Fruit fly (Drosophila melanogaster): ENCODE measurements around the gene Cyp6a16.

Cyp6a16 gene

DNA sequence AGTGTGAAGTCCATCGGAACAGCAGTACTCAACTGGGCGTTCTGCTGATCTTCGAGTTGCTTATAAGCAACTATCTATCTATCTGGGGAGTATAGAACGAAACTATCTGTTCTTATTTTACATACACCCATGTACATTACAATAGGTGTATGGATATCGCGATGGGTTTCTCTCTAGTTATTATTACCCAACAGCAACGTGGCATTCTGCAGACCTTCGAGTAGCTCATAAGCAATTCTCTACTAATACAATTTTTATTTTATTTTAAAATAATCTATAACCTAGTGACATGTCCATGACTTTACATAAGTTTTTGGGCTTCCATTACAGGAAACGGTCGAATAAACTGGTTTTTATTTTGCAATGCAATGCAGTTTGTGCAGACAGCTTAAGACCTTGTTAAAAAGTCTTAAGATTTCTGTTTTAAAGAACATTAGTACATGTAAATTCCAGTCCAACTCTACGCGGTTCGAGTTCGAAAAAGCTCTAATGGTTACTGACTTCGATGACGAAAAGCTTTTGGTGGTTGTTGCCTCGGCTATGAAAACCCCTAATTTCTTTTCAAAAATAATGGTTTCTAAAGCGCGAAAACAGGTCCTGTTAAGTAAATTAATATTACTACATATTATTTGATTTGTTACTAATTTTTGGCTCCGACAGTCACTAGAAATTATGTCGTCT, at the start of gene Cyp6a16 (continued):
- TF ChIP-seq CG4404 (GFP tag; IDR thresholded peaks at IDR 0.05) (no peak), Hmx (GFP tag; optimal IDR thresholded peaks at IDR 0.05) (no peak), ab (GFP tag; optimal IDR thresholded peaks at IDR 0.05) (no peak), tll (GFP tag; optimal IDR thresholded peaks at IDR 0.05) (no peak), CG17612 (GFP tag; IDR thresholded peaks at IDR 0.05) (no peak), gt (GFP tag; IDR thresholded peaks at IDR 0.05) (no peak), Rfx (GFP tag; IDR thresholded peaks at IDR 0.05) (no peak), CG12769 (tag; optimal IDR thresholded peaks at IDR 0.05) (no peak), CG2712 (tag; optimal IDR thresholded peaks at IDR 0.05) (peak; percentile 34), CG2120 (GFP tag; optimal IDR thresholded peaks at IDR 0.05) (no peak), CG12391 (tag; optimal IDR thresholded peaks at IDR 0.05) (no peak), CG31365 (tag; optimal IDR thresholded peaks at IDR 0.05) (no peak), Dip2 (GFP tag; IDR thresholded peaks at IDR 0.05) (no peak), sens (GFP tag) (peak; percentile 78), Hr39 (optimal IDR thresholded peaks at IDR 0.05) (no peak), CG18011 (GFP tag; optimal IDR thresholded peaks at IDR 0.05) (no peak), peb (GFP tag; IDR thresholded peaks at IDR 0.05) (no peak), grn (GFP tag; optimal IDR thresholded peaks at IDR 0.05) (no peak), phol (tag; optimal IDR thresholded peaks at IDR 0.05) (peak; percentile 1), Ssrp (tag; optimal IDR thresholded peaks at IDR 0.05) (no peak), wek (GFP tag; optimal IDR thresholded peaks at IDR 0.05) (no peak), amos (GFP tag; IDR thresholded peaks at IDR 0.05; ENCODE audit: partially characterized antibody) (0 out of 2 replicates have a peak, but pooled peaks have one; percentile 33), Gsc (GFP tag; IDR thresholded peaks at IDR 0.05) (no peak), CG15073 (GFP tag; optimal IDR thresholded peaks at IDR 0.05) (no peak), E2f1 (GFP tag; IDR thresholded peaks at IDR 0.05) (no peak), Sry-β (GFP tag; optimal IDR thresholded peaks at IDR 0.05) (no peak), CG11696 (GFP tag; IDR thresholded peaks at IDR 0.05) (0 out of 2 replicates have a peak, but pooled peaks have one; percentile 43), tio (GFP tag; optimal IDR thresholded peaks at IDR 0.05) (no peak), nerfin-2 (GFP tag; IDR thresholded peaks at IDR 0.05; ENCODE audit: partially characterized antibody) (no peak), Sry-δ (GFP tag; optimal IDR thresholded peaks at IDR 0.05) (no peak), cwo (GFP tag; optimal IDR thresholded peaks at IDR 0.05) (no peak), dimm (GFP tag; IDR thresholded peaks at IDR 0.05) (no peak), Dp (GFP tag; optimal IDR thresholded peaks at IDR 0.05) (peak; percentile 75), CG12299 (tag; optimal IDR thresholded peaks at IDR 0.05) (no peak), gem (tag; optimal IDR thresholded peaks at IDR 0.05) (no peak), CTCF (GFP tag; optimal IDR thresholded peaks at IDR 0.05) (peak; percentile 79), CG16779 (GFP tag; IDR thresholded peaks at IDR 0.05) (no peak), Ets65A (GFP tag) (no peak), tap (tag; optimal IDR thresholded peaks at IDR 0.05) (no peak), Drgx (GFP tag; IDR thresholded peaks at IDR 0.05) (peak; percentile 84), salm (tag; optimal IDR thresholded peaks at IDR 0.05) (no peak), CG18262 (tag; optimal IDR thresholded peaks at IDR 0.05) (no peak), CG33557 (GFP tag; optimal IDR thresholded peaks at IDR 0.05) (no peak), CG7839 (tag; optimal IDR thresholded peaks at IDR 0.05) (no peak), seq (GFP tag; IDR thresholded peaks at IDR 0.05) (no peak), CG34422 (GFP tag; IDR thresholded peaks at IDR 0.05) (no peak), CG11093 (GFP tag; IDR thresholded peaks at IDR 0.05) (no peak), Ada2b (GFP tag; IDR thresholded peaks at IDR 0.05) (no peak), CG42726 (GFP tag; IDR thresholded peaks at IDR 0.05; ENCODE audit: partially characterized antibody) (peak; percentile 42; the same call in 1 of the 2 replicates), lilli (GFP tag; optimal IDR thresholded peaks at IDR 0.05) (no peak), stwl (tag; optimal IDR thresholded peaks at IDR 0.05) (peak; percentile 3)

Measured in whole organism, embryonic.